Worm (Caenorhabditis elegans) whole organism, late embryonic: ENCODE results near the gene daf-22.

Experiments
- elt-2 ChIP-seq: sonication (generic microtip); optimal IDR thresholded peaks from 2 replicates; lab custom pipeline; 2016; ENCODE audit warnings: missing genetic modification reagents, missing genetic modification characterization, missing compliant biosample characterization
- fkh-10 ChIP-seq: fragments of 150-350 bp; optimal IDR thresholded peaks from 2 replicates; lab custom pipeline; 2014; ENCODE audit warnings: missing biosample characterization, missing genetic modification reagents, missing genetic modification characterization
- hlh-6 ChIP-seq: sonication (generic microtip); optimal IDR thresholded peaks from 2 replicates; lab custom pipeline; 2016; ENCODE audit warnings: missing genotype, missing genetic modification characterization, missing compliant biosample characterization
- mec-3 ChIP-seq: sonication (generic microtip); optimal IDR thresholded peaks from 2 replicates; lab custom pipeline; 2016; ENCODE audit warnings: borderline replicate concordance, missing genetic modification characterization, missing compliant biosample characterization
- npax-4 ChIP-seq: sonication (generic microtip); optimal IDR thresholded peaks from 2 replicates; lab custom pipeline; 2016; ENCODE audit warnings: missing genetic modification characterization, missing compliant biosample characterization
- pha-2 ChIP-seq: sonication (generic microtip); optimal IDR thresholded peaks from 2 replicates; lab custom pipeline; 2017; ENCODE audit warnings: mild to moderate bottlenecking, missing genetic modification characterization, missing compliant biosample characterization
- pha-4 ChIP-seq: fragments of 150-350 bp; optimal IDR thresholded peaks from 2 replicates; lab custom pipeline; 2018; ENCODE audit warnings: missing biosample characterization, missing genetic modification reagents, missing genetic modification characterization
- pqm-1 ChIP-seq: sonication (generic microtip); optimal IDR thresholded peaks from 2 replicates; lab custom pipeline; 2016; ENCODE audit warnings: missing genetic modification characterization, missing compliant biosample characterization
- pros-1 ChIP-seq: fragments of 150-350 bp; optimal IDR thresholded peaks from 2 replicates; lab custom pipeline; 2014; ENCODE audit warnings: missing biosample characterization, missing genetic modification reagents, missing genetic modification characterization
- tbx-2 ChIP-seq: sonication (generic microtip); optimal IDR thresholded peaks from 2 replicates; lab custom pipeline; 2016; ENCODE audit warnings: missing genetic modification characterization, missing compliant biosample characterization
- unc-86 ChIP-seq: sonication (generic microtip); optimal IDR thresholded peaks from 2 replicates; lab custom pipeline; 2016; ENCODE audit warnings: missing genetic modification characterization, missing compliant biosample characterization
- ztf-16 ChIP-seq: sonication (generic microtip); optimal IDR thresholded peaks from 2 replicates; lab custom pipeline; 2017; ENCODE audit warnings: missing genetic modification characterization, missing compliant biosample characterization

ce11 chrII:12382625-12383562 lies 42.6 kb downstream of the daf-22 start, which contains the start of gene btb-14:
- TF ChIP-seq mec-3 (tag; lab: Kevin White, UChicago) (no peak), hlh-6 (tag; lab: Kevin White, UChicago) (no peak), elt-2 (tag; lab: Kevin White, UChicago) (no peak), ztf-16 (no peak), npax-4 (no peak), pqm-1 (no peak), tbx-2 (tag; lab: Kevin White, UChicago) (no peak), pha-2 (tag; lab: Kevin White, UChicago) (no peak), pros-1 (tag; lab: Kevin White, UChicago) (no peak), unc-86 (tag; lab: Kevin White, UChicago) (no peak), pha-4 (tag; lab: Kevin White, UChicago) (no peak), fkh-10 (GFP tag; lab: Kevin White, UChicago) (no peak)
